Worm (Caenorhabditis elegans): Measurements from ENCODE around the gene iglr-2.

ce11 chrIII:8319100-8319499, 12.0 kb downstream of the iglr-2 start, which contains the start of gene F10E9.11:
- TF ChIP-seq nfya-1 (tag; optimal IDR thresholded peaks at IDR 0.05), result peak; percentile 62
- peak; percentile 8 for TF ChIP-seq ceh-6 (GFP tag; optimal IDR thresholded peaks at IDR 0.05)
- TF ChIP-seq zip-5 (tag; optimal IDR thresholded peaks at IDR 0.05), result peak; percentile 86
- peak; percentile 69 for TF ChIP-seq unc-42 (tag; optimal IDR thresholded peaks at IDR 0.05)
- TF ChIP-seq ceh-24 (tag; optimal IDR thresholded peaks at IDR 0.05), result no peak
- TF ChIP-seq pag-3 (tag; optimal IDR thresholded peaks at IDR 0.05; ENCODE audit: borderline replicate concordance), result no peak
- TF ChIP-seq ceh-9 (tag; optimal IDR thresholded peaks at IDR 0.05), result no peak
- peak; percentile 93 for TF ChIP-seq tbx-7 (tag; optimal IDR thresholded peaks at IDR 0.05)
- TF ChIP-seq ceh-18 (tag; optimal IDR thresholded peaks at IDR 0.05), result peak; percentile 50
- peak; percentile 47 for TF ChIP-seq elt-2 (tag; optimal IDR thresholded peaks at IDR 0.05)
- TF ChIP-seq pha-4 (tag; optimal IDR thresholded peaks at IDR 0.05), result no peak
- TF ChIP-seq hlh-6 (tag; optimal IDR thresholded peaks at IDR 0.05), result peak; percentile 34
